Worm (Caenorhabditis elegans): ENCODE data around the gene wago-5.
A peak's percentile ranks its signal among the peaks of the same experiment; 100 is the strongest.

Gene wago-5

DNA sequence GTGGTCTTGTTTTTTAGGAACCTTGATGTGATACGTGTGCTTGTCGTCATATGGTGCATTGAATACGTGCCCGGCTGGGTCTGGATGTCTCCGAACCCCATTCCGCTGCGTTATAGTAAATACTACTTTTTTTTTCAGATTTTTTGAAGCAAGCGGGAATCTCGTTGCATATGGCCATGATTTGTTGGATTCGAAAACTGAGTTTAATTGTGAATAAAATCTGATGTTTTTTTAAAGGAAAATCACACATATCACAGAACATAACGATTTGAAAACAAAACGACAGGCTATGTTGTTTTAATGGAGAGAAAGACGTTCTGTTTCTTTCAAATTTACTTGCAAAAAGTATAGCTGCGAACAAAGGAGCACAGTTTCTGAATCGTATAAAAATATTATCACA is 30.2 kb upstream of the wago-5 start, which contains the start of the genes ZK1248.17 and H41C03.3:
Gene ZK1248.17 (minus strand): TSS at position 101 of the 400 bp plus-strand sequence.
Gene H41C03.3 (plus strand): TSS at position 337 of the 400 bp plus-strand sequence.
- TF ChIP-seq tbx-8 (GFP tag; optimal IDR thresholded peaks at IDR 0.05) (no peak), nhr-2 (tag; optimal IDR thresholded peaks at IDR 0.05) (no peak), pha-4 (tag; optimal IDR thresholded peaks at IDR 0.05) (no peak), lin-13 (tag; optimal IDR thresholded peaks at IDR 0.05) (no peak), cnd-1 (tag; optimal IDR thresholded peaks at IDR 0.05) (no peak), nhr-76 (tag; optimal IDR thresholded peaks at IDR 0.05) (no peak), mep-1 (tag; optimal IDR thresholded peaks at IDR 0.05) (no peak), elt-1 (tag; optimal IDR thresholded peaks at IDR 0.05; ENCODE audit: borderline replicate concordance, insufficient read depth) (no peak), ceh-39 (tag; optimal IDR thresholded peaks at IDR 0.05) (no peak), sptf-1 (tag; optimal IDR thresholded peaks at IDR 0.05) (no peak), ceh-83 (GFP tag; optimal IDR thresholded peaks at IDR 0.05) (no peak), ceh-43 (GFP tag; optimal IDR thresholded peaks at IDR 0.05) (no peak), ces-1 (GFP tag; optimal IDR thresholded peaks at IDR 0.05) (no peak), mab-5 (tag; optimal IDR thresholded peaks at IDR 0.05) (no peak), unc-120 (tag; optimal IDR thresholded peaks at IDR 0.05; ENCODE audit: poor library complexity, severe bottlenecking) (no peak), ham-2 (GFP tag; optimal IDR thresholded peaks at IDR 0.05) (no peak), flh-1 (GFP tag; optimal IDR thresholded peaks at IDR 0.05) (no peak), nhr-12 (tag; optimal IDR thresholded peaks at IDR 0.05) (no peak), elt-3 (tag; optimal IDR thresholded peaks at IDR 0.05) (no peak)

DNA sequence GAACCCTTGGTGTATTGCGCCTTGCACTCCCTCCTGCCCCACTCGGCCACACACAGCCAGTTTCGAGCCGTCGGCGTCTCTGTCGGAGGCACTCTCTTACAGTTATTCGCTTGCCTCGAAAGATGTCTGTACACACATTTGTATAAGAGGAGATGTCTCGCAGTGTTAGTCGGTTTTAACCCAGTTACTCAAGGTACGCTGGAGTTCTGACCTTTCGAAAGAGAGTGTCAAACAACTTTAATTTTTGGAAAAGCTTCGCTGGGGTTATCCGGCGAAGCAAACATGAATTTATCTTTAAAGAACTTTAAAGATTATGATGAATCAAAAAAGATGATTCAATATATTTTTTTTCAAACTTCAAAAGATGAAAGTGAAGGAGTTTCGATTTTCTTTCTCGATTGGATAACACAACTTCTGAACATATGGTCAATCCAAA is 29.4 kb upstream of the wago-5 start:
- TF ChIP-seq cnd-1 (tag; optimal IDR thresholded peaks at IDR 0.05) (peak; percentile 87), hlh-1 (tag; optimal IDR thresholded peaks at IDR 0.05) (peak; percentile 81), nhr-28 (tag; optimal IDR thresholded peaks at IDR 0.05) (peak; percentile 49), sem-2 (GFP tag; optimal IDR thresholded peaks at IDR 0.05) (peak; percentile 81), ceh-39 (tag; optimal IDR thresholded peaks at IDR 0.05) (peak; percentile 92), lin-13 (tag; optimal IDR thresholded peaks at IDR 0.05) (peak; percentile 86), unc-39 (tag; optimal IDR thresholded peaks at IDR 0.05) (peak; percentile 74), elt-1 (tag; optimal IDR thresholded peaks at IDR 0.05; ENCODE audit: borderline replicate concordance, insufficient read depth) (peak; percentile 57), blmp-1 (tag; optimal IDR thresholded peaks at IDR 0.05) (peak; percentile 24), lin-32 (GFP tag; optimal IDR thresholded peaks at IDR 0.05) (peak; percentile 64), ces-1 (GFP tag; optimal IDR thresholded peaks at IDR 0.05) (peak; percentile 100), pha-4 (tag; optimal IDR thresholded peaks at IDR 0.05) (peak; percentile 97), ceh-43 (GFP tag; optimal IDR thresholded peaks at IDR 0.05) (peak; percentile 73), bed-3 (GFP tag; optimal IDR thresholded peaks at IDR 0.05) (peak; percentile 55), tbx-8 (GFP tag; optimal IDR thresholded peaks at IDR 0.05) (peak; percentile 87), mab-5 (tag; optimal IDR thresholded peaks at IDR 0.05) (peak; percentile 92), ham-2 (GFP tag; optimal IDR thresholded peaks at IDR 0.05) (peak; percentile 89), mep-1 (tag; optimal IDR thresholded peaks at IDR 0.05) (peak; percentile 99), drap-1 (GFP tag; optimal IDR thresholded peaks at IDR 0.05) (peak; percentile 92), M03D4.4 (tag; optimal IDR thresholded peaks at IDR 0.05) (peak; percentile 82), mls-2 (tag; optimal IDR thresholded peaks at IDR 0.05) (peak; percentile 95), snpc-4 (tag; optimal IDR thresholded peaks at IDR 0.05) (no peak), ceh-83 (GFP tag; optimal IDR thresholded peaks at IDR 0.05) (peak; percentile 89), lsy-2 (tag; optimal IDR thresholded peaks at IDR 0.05) (peak; percentile 84), unc-62 (GFP tag; optimal IDR thresholded peaks at IDR 0.05) (peak; percentile 90), zip-8 (tag; optimal IDR thresholded peaks at IDR 0.05) (no peak), nhr-237 (tag; optimal IDR thresholded peaks at IDR 0.05) (peak; percentile 98), nhr-12 (tag; optimal IDR thresholded peaks at IDR 0.05) (peak; percentile 9), flh-1 (GFP tag; optimal IDR thresholded peaks at IDR 0.05) (peak; percentile 11), sptf-1 (tag; optimal IDR thresholded peaks at IDR 0.05) (peak; percentile 92), unc-120 (tag; optimal IDR thresholded peaks at IDR 0.05; ENCODE audit: poor library complexity, severe bottlenecking) (peak; percentile 92), nhr-2 (tag; optimal IDR thresholded peaks at IDR 0.05) (peak; percentile 76), elt-3 (tag; optimal IDR thresholded peaks at IDR 0.05) (peak; percentile 75), nhr-76 (tag; optimal IDR thresholded peaks at IDR 0.05) (no peak), ztf-11 (tag; optimal IDR thresholded peaks at IDR 0.05) (peak; percentile 80)

DNA sequence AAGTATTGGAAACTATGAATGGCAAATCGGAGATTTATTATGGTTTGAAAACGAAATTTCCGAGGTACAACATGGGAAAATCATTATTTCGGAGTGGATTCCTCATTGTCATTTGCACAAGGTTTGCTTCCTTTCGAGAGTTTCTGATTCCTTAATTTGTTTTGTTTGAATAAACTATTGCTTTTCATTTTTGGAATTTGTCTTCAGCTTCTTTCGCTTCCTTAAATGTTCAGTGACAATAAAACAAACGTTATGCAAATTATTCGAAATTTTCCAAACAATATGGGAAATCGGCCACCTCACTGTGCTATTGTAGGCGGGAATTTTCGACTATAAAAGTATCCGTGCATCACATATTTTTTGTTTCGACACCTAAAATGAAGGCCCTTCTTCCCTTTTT is 26.6 kb upstream of the wago-5 start, which contains the start of gene nep-25:
Gene nep-25 (plus strand): TSS at position 375 of the 400 bp plus-strand sequence.
- no peak for TF ChIP-seq unc-120 (tag; optimal IDR thresholded peaks at IDR 0.05; ENCODE audit: poor library complexity, severe bottlenecking)
- no peak for TF ChIP-seq hlh-1 (tag; optimal IDR thresholded peaks at IDR 0.05)
- no peak for TF ChIP-seq ham-2 (GFP tag; optimal IDR thresholded peaks at IDR 0.05)
- TF ChIP-seq mep-1 (tag; optimal IDR thresholded peaks at IDR 0.05) = no peak
- no peak for TF ChIP-seq ztf-11 (tag; optimal IDR thresholded peaks at IDR 0.05)

Data from whole organism, mixed stage, embryonic.